Fruit fly (Drosophila melanogaster) whole organism, adult: ENCODE measurements around the gene CG32182.

Experiments used
- CG11617 ChIP-seq: fragments of 200-800 bp; sonication (Bioruptor generic); optimal IDR thresholded peaks from 2 replicates; lab custom pipeline; 2017; ENCODE audit warnings: mild to moderate bottlenecking, missing biosample characterization, missing genetic modification reagents, missing genetic modification characterization
- CG12768 ChIP-seq: fragments of 200-800 bp; sonication (Bioruptor generic); optimal IDR thresholded peaks from 2 replicates; lab custom pipeline; 2017; ENCODE audit warnings: missing biosample characterization, missing genetic modification characterization, mild to moderate bottlenecking, moderate library complexity, missing genetic modification reagents
- CG14711 ChIP-seq: fragments of 200-800 bp; sonication (Bioruptor generic); optimal IDR thresholded peaks from 2 replicates; lab custom pipeline; 2018; ENCODE audit warnings: missing biosample characterization, mild to moderate bottlenecking, missing genetic modification characterization, moderate library complexity
- CG1620 ChIP-seq: fragments of 200-800 bp; sonication (Bioruptor generic); optimal IDR thresholded peaks from 2 replicates; lab custom pipeline; 2016; ENCODE audit warnings: missing biosample characterization, missing genetic modification characterization
- CG33017 ChIP-seq: fragments of 200-800 bp; sonication (Bioruptor generic); optimal IDR thresholded peaks from 2 replicates; lab custom pipeline; 2018; ENCODE audit warnings: missing biosample characterization, mild to moderate bottlenecking, missing genetic modification characterization, moderate library complexity
- CG5204 ChIP-seq: fragments of 200-800 bp; sonication (Bioruptor generic); optimal IDR thresholded peaks from 2 replicates; lab custom pipeline; 2016; ENCODE audit warnings: missing biosample characterization, missing genetic modification characterization
- CG7045 ChIP-seq: fragments of 200-800 bp; sonication (Bioruptor generic); optimal IDR thresholded peaks from 2 replicates; lab custom pipeline; 2017; ENCODE audit warnings: missing biosample characterization, mild to moderate bottlenecking, missing genetic modification characterization
- CG7101 ChIP-seq: fragments of 200-800 bp; sonication (Bioruptor generic); optimal IDR thresholded peaks from 2 replicates; lab custom pipeline; 2018; ENCODE audit warnings: missing biosample characterization, mild to moderate bottlenecking, missing genetic modification characterization, moderate library complexity
- Clk ChIP-seq: fragments of 200-800 bp; sonication (Bioruptor generic); optimal IDR thresholded peaks from 2 replicates; lab custom pipeline; 2017; ENCODE audit warnings: missing biosample characterization, missing genetic modification characterization
- Crg-1 ChIP-seq: fragments of 200-800 bp; sonication (Bioruptor generic); optimal IDR thresholded peaks from 2 replicates; lab custom pipeline; 2016; ENCODE audit warnings: missing biosample characterization, missing genetic modification characterization
- Hr96 ChIP-seq: fragments of 200-800 bp; sonication (Bioruptor generic); optimal IDR thresholded peaks from 2 replicates; lab custom pipeline; 2016; ENCODE audit warnings: missing biosample characterization, missing genetic modification characterization
- Mnt ChIP-seq: fragments of 200-800 bp; sonication (Bioruptor generic); optimal IDR thresholded peaks from 2 replicates; lab custom pipeline; 2016; ENCODE audit warnings: missing biosample characterization, mild to moderate bottlenecking, missing genetic modification characterization
- bab1 ChIP-seq: fragments of 200-800 bp; sonication (Bioruptor generic); optimal IDR thresholded peaks from 3 replicates; lab custom pipeline; 2019; ENCODE audit warnings: missing biosample characterization, mild to moderate bottlenecking, missing genetic modification characterization, moderate library complexity
- cic ChIP-seq: fragments of 200-800 bp; sonication (Bioruptor generic); optimal IDR thresholded peaks from 2 replicates; lab custom pipeline; 2017; ENCODE audit warnings: missing biosample characterization, mild to moderate bottlenecking, missing genetic modification characterization, moderate library complexity
- cnc ChIP-seq, 2 experiments: fragments of >200 bp; optimal IDR thresholded peaks; 2 replicates each; lab custom pipeline; 2017
- kay ChIP-seq: fragments of 200-800 bp; sonication (Bioruptor generic); peaks from one replicate; lab custom pipeline; 2016; ENCODE audit warnings: missing biosample characterization, missing genetic modification characterization, borderline replicate concordance
- ovo ChIP-seq: fragments of 200-800 bp; sonication (Bioruptor generic); optimal IDR thresholded peaks from 2 replicates; lab custom pipeline; 2016; ENCODE audit warnings: missing biosample characterization, missing genetic modification characterization
- pad ChIP-seq: fragments of 200-800 bp; sonication (Bioruptor generic); optimal IDR thresholded peaks from 3 replicates; lab custom pipeline; 2017; ENCODE audit warnings: missing biosample characterization, missing genetic modification characterization, mild to moderate bottlenecking, moderate library complexity, missing genetic modification reagents
- tj ChIP-seq: fragments of 200-800 bp; sonication (Bioruptor generic); optimal IDR thresholded peaks from 3 replicates; lab custom pipeline; 2017; ENCODE audit warnings: missing biosample characterization, mild to moderate bottlenecking, missing genetic modification characterization, moderate library complexity
- toe ChIP-seq: fragments of 200-800 bp; sonication (Bioruptor generic); optimal IDR thresholded peaks from 2 replicates; lab custom pipeline; 2016; ENCODE audit warnings: missing biosample characterization, missing genetic modification characterization

Gene CG32182

DNA sequence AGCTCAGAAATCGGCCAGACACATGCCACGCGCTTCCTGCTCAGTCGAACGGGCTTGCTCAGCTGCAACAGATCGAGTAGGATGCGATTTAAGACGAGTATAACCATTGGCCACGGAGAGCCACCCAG, at the start of gene CG32182:
Gene CG32182 (plus strand): TSS at position 29 of the 128 bp plus-strand sequence.
- TF ChIP-seq cnc (optimal IDR thresholded peaks at IDR 0.05; lab: Kevin White, UChicago) (no peak), cic (GFP tag; lab: Kevin White, UChicago) (no peak), bab1 (GFP tag; lab: Kevin White, UChicago) (no peak), CG14711 (tag; lab: Kevin White, UChicago) (no peak)

DNA sequence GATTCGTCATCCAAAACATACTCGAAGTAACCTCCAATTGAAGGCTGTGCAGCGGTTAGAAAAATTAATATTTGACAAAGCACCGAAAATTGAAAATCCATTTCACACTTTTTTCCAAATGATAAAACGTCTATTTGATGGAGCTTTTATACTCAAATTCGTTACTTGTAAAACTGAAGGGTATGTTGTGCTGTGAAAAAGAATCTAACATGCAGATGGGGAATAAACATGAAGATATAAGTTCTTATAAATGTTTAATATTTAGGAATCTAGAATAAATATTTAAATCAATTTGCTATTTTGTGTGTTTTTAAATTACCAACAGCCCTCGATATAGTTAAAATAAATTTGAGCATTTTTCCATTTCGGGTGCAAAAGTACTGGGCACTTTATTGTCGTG, 38.2 kb upstream of the CG32182 start, which contains the start of gene CheB74a:
Gene CheB74a (minus strand): TSS at position 101 of the 400 bp plus-strand sequence.
- TF ChIP-seq toe (GFP tag; lab: Kevin White, UChicago) (no peak), CG33017 (tag; lab: Kevin White, UChicago) (no peak), Clk (no peak), CG5204 (no peak), CG7045 (GFP tag; lab: Kevin White, UChicago) (no peak), kay (GFP tag; lab: Kevin White, UChicago) (no peak), Mnt (GFP tag; lab: Kevin White, UChicago) (no peak), pad (GFP tag; lab: Kevin White, UChicago) (no peak), CG11617 (GFP tag; lab: Kevin White, UChicago) (no peak), CG1620 (GFP tag; lab: Kevin White, UChicago) (no peak)

DNA sequence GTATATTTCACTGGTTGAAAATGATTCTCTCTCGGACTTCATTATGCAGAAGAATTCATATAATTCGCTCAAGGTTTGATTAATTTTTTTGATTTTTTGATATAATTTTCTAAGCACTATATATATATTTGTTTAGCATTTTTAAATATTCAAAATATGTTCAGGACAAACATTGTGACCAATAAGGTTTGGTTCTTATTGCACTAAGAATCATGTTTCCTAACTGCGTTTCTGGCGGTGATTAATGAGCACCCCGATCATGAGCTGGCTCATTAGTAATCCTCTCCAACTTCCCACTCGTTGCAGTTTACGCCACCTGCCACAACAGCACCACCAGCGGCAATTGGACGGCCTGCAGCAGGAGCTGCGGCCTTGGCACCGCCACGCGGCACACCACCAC, 28.6 kb upstream of the CG32182 start, which contains the start of gene CG6052:
Gene CG6052 (minus strand): TSS at position 101 of the 400 bp plus-strand sequence.
- TF ChIP-seq toe (GFP tag; lab: Kevin White, UChicago) (no peak), CG11617 (GFP tag; lab: Kevin White, UChicago) (no peak), cic (GFP tag; lab: Kevin White, UChicago) (no peak), tj (GFP tag; lab: Kevin White, UChicago) (no peak), Clk (no peak), CG12768 (GFP tag; lab: Kevin White, UChicago) (no peak), CG7101 (tag; lab: Kevin White, UChicago) (no peak), Hr96 (GFP tag; lab: Kevin White, UChicago) (no peak), CG7045 (GFP tag; lab: Kevin White, UChicago) (no peak), pad (GFP tag; lab: Kevin White, UChicago) (no peak), cnc (optimal IDR thresholded peaks at IDR 0.05; lab: Kevin White, UChicago) (no peak), CG14711 (tag; lab: Kevin White, UChicago) (no peak)

DNA sequence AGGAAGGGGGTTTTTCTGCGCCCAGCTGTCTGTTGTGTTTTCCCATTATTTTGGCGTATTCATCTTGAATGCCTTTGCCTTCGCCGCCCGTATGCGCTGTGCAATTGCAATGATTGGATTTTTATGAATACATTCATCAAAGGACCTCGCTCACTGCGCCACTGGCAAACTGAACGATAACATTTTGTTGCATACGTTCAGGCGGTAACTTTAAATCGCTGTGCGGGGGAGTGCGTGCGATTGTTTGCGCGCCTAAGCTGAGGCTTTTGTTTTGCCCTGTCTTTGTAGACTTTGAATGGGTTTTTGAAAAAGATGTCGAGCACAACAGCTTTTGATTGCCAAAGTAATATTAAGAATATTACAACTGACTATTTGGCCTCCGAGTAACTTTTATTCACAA, 18.3 kb upstream of the CG32182 start:
- no peak for TF ChIP-seq tj (GFP tag; lab: Kevin White, UChicago)
- TF ChIP-seq CG7045 (GFP tag; lab: Kevin White, UChicago), result no peak
- TF ChIP-seq CG12768 (GFP tag; lab: Kevin White, UChicago), result no peak
- no peak for TF ChIP-seq bab1 (GFP tag; lab: Kevin White, UChicago)
- no peak for TF ChIP-seq toe (GFP tag; lab: Kevin White, UChicago)
- no peak for TF ChIP-seq Hr96 (GFP tag; lab: Kevin White, UChicago)
- TF ChIP-seq CG11617 (GFP tag; lab: Kevin White, UChicago), result no peak
- no peak for TF ChIP-seq kay (GFP tag; lab: Kevin White, UChicago)
- TF ChIP-seq CG7101 (tag; lab: Kevin White, UChicago), result no peak
- TF ChIP-seq CG5204, result no peak
- TF ChIP-seq CG33017 (tag; lab: Kevin White, UChicago), result no peak

DNA sequence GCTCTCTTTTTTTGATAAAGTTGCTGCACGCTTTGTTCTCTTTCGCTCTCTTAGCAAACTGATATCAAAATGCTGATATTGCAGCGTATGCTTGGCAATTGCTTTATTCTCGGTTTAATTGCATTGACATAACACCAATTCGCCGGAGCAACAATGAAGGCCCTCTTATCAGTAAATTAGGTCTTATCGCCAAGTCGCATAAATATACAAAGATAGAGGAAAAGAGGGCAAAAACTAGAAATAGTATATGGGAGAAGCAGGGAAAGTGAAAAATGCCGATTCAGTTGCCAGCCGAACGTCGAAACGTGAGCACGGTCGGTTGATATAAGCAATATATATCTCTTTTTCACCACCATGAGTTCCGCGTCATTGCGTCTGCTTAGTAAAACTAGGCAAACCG, 17.4 kb upstream of the CG32182 start, which contains the start of gene CG7460:
Gene CG7460 (plus strand): TSS at position 70 of the 400 bp plus-strand sequence.
- TF ChIP-seq CG7045 (GFP tag; lab: Kevin White, UChicago) (no peak), CG33017 (tag; lab: Kevin White, UChicago) (peak; percentile 47), Crg-1 (GFP tag; lab: Kevin White, UChicago) (no peak), CG1620 (GFP tag; lab: Kevin White, UChicago) (no peak), CG5204 (peak; percentile 32), Clk (no peak), CG7101 (tag; lab: Kevin White, UChicago) (peak; percentile 14), Hr96 (GFP tag; lab: Kevin White, UChicago) (peak; percentile 26), kay (GFP tag; lab: Kevin White, UChicago) (peak; percentile 96), bab1 (GFP tag; lab: Kevin White, UChicago) (peak; percentile 20), tj (GFP tag; lab: Kevin White, UChicago) (peak; percentile 70), CG12768 (GFP tag; lab: Kevin White, UChicago) (no peak), CG14711 (tag; lab: Kevin White, UChicago) (no peak), CG11617 (GFP tag; lab: Kevin White, UChicago) (no peak), pad (GFP tag; lab: Kevin White, UChicago) (no peak), cnc (optimal IDR thresholded peaks at IDR 0.05; lab: Kevin White, UChicago) (no peak), cic (GFP tag; lab: Kevin White, UChicago) (peak; percentile 80), toe (GFP tag; lab: Kevin White, UChicago) (peak; percentile 3), ovo (GFP tag; lab: Kevin White, UChicago) (no peak), Mnt (GFP tag; lab: Kevin White, UChicago) (no peak)

DNA sequence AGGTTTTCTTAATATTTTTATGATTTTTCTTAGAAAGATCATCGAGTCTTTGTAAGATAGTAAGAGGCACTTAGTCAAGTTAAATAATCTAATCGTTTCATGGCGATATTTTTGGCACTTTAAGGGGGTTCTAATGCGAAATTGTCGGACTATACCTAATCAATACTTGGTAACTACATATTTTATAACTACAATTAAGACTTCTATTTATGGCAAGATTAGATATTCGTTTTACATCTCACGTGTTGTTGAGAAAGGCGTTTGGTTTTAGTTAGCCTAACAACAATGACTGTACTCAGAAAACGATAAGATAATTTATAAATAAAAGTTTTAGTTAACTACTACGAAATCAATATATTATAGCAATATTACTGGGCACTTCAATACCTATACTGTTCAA, 15.4 kb upstream of the CG32182 start:
- TF ChIP-seq Mnt (GFP tag; lab: Kevin White, UChicago) (no peak), CG1620 (GFP tag; lab: Kevin White, UChicago) (no peak), CG33017 (tag; lab: Kevin White, UChicago) (no peak), CG5204 (no peak), Clk (no peak), kay (GFP tag; lab: Kevin White, UChicago) (no peak), cnc (optimal IDR thresholded peaks at IDR 0.05; lab: Kevin White, UChicago) (no peak), Crg-1 (GFP tag; lab: Kevin White, UChicago) (no peak), pad (GFP tag; lab: Kevin White, UChicago) (no peak), Hr96 (GFP tag; lab: Kevin White, UChicago) (no peak), CG7101 (tag; lab: Kevin White, UChicago) (no peak), tj (GFP tag; lab: Kevin White, UChicago) (no peak), CG14711 (tag; lab: Kevin White, UChicago) (no peak), ovo (GFP tag; lab: Kevin White, UChicago) (no peak), CG11617 (GFP tag; lab: Kevin White, UChicago) (no peak), toe (GFP tag; lab: Kevin White, UChicago) (no peak)
